Fruit fly (Drosophila melanogaster): ENCODE measurements around the gene Lsp1beta.

The Lsp1beta gene

DNA sequence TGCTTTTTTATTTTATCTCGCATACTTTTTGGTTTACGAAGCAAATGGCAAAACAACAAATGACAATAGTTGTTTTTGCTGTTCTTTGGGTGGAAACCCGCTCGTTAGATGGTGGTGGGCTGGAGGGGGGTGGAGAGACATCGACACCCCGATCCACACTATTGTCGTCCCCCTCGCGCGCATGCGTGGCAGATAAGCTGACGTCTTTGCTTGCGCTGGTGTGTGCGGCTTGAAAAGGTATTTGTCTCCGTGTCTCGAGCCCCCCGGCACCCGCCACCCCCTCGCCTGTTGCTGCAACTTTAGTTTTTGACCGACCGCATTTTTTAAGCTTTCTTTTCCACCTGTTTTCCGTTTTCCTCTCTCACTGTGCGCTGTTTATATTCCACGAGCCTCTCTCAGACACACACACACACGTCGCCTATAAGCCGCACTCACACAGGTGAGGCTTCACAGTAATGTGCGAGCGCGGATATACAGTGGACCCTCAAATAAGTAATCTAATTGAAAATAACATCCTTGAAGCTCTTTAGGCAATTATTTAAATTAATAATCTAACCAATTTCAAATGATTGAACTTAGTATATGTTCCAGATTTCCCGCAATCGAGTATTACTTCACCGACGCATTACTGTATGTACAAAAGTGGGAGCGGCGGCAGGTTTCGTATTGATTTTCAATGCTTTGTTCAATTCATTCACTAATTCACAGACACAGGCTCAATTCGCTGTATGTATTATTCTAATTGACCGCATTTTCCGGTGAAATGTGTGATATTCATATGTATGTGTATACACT is 31.2 kb upstream of the Lsp1beta start (continued):
- TF ChIP-seq CG18011 (GFP tag; optimal IDR thresholded peaks at IDR 0.05) (peak; percentile 73), tup (GFP tag; optimal IDR thresholded peaks at IDR 0.05) (peak; percentile 85), peb (GFP tag; IDR thresholded peaks at IDR 0.05) (peak; percentile 91), Mad (GFP tag; optimal IDR thresholded peaks at IDR 0.05) (peak; percentile 85), CG9932 (GFP tag; IDR thresholded peaks at IDR 0.05) (peak; percentile 97), CG6689 (GFP tag; IDR thresholded peaks at IDR 0.05) (peak; percentile 93), bigmax (GFP tag; optimal IDR thresholded peaks at IDR 0.05) (peak; percentile 26), CkIIα-i1 (GFP tag; IDR thresholded peaks at IDR 0.05) (peak; percentile 31; the same call in 1 of the 2 replicates), knrl (GFP tag; IDR thresholded peaks at IDR 0.05; ENCODE audit: partially characterized antibody) (peak; percentile 46; the same call in 1 of the 3 replicates), CG2889 (GFP tag; IDR thresholded peaks at IDR 0.05) (peak; percentile 91), fu2 (GFP tag; optimal IDR thresholded peaks at IDR 0.05) (peak; percentile 71), dan (GFP tag; IDR thresholded peaks at IDR 0.05) (peak; percentile 66; the same call in 1 of the 2 replicates), Dip2 (GFP tag; IDR thresholded peaks at IDR 0.05) (peak; percentile 47; the same call in 1 of the 2 replicates), CG4730 (GFP tag; IDR thresholded peaks at IDR 0.05) (peak; percentile 93), CG10147 (GFP tag; optimal IDR thresholded peaks at IDR 0.05) (peak; percentile 90), Hmx (GFP tag; optimal IDR thresholded peaks at IDR 0.05) (peak; percentile 87), CG10267 (tag; optimal IDR thresholded peaks at IDR 0.05) (peak; percentile 82), Oaz (GFP tag; IDR thresholded peaks at IDR 0.05) (peak; percentile 93), onecut (GFP tag; IDR thresholded peaks at IDR 0.05) (peak; percentile 94), CG32532 (GFP tag; IDR thresholded peaks at IDR 0.05) (peak; percentile 97), aop (GFP tag; IDR thresholded peaks at IDR 0.05) (peak; percentile 63; the same call in 1 of the 2 replicates), gt (GFP tag; IDR thresholded peaks at IDR 0.05) (peak; percentile 68; the same call in 1 of the 2 replicates), CG15011 (GFP tag; optimal IDR thresholded peaks at IDR 0.05) (peak; percentile 81), org-1 (GFP tag; optimal IDR thresholded peaks at IDR 0.05) (peak; percentile 89), unc-4 (GFP tag; IDR thresholded peaks at IDR 0.05; ENCODE audit: partially characterized antibody) (no peak), Hand (GFP tag; optimal IDR thresholded peaks at IDR 0.05) (peak; percentile 77), Atf3 (GFP tag; optimal IDR thresholded peaks at IDR 0.05) (peak; percentile 72), CG2120 (GFP tag; optimal IDR thresholded peaks at IDR 0.05) (peak; percentile 96), CG42726 (GFP tag; IDR thresholded peaks at IDR 0.05; ENCODE audit: partially characterized antibody) (peak; percentile 39; the same call in 1 of the 2 replicates), zen (tag; optimal IDR thresholded peaks at IDR 0.05) (peak; percentile 89), CG10565 (GFP tag; optimal IDR thresholded peaks at IDR 0.05) (peak; percentile 51), da (GFP tag; optimal IDR thresholded peaks at IDR 0.05) (no peak), usp (GFP tag; optimal IDR thresholded peaks at IDR 0.05) (no peak), CG10274 (GFP tag; optimal IDR thresholded peaks at IDR 0.05) (peak; percentile 72), CG2712 (tag; optimal IDR thresholded peaks at IDR 0.05) (peak; percentile 90), CG4854 (GFP tag; optimal IDR thresholded peaks at IDR 0.05) (peak; percentile 90), H2.0 (GFP tag; IDR thresholded peaks at IDR 0.05) (peak; percentile 95), wdn (GFP tag; IDR thresholded peaks at IDR 0.05) (peak; percentile 91), ken (GFP tag; IDR thresholded peaks at IDR 0.05) (peak; percentile 94), Elba2 (GFP tag; optimal IDR thresholded peaks at IDR 0.05) (peak; percentile 91), CG13296 (GFP tag; optimal IDR thresholded peaks at IDR 0.05) (peak; percentile 93), crc (GFP tag; optimal IDR thresholded peaks at IDR 0.05) (peak; percentile 74), CG3163 (GFP tag; optimal IDR thresholded peaks at IDR 0.05) (peak; percentile 73), az2 (GFP tag; optimal IDR thresholded peaks at IDR 0.05) (peak; percentile 92), CG17612 (GFP tag; IDR thresholded peaks at IDR 0.05) (peak; percentile 88), CG2199 (GFP tag; IDR thresholded peaks at IDR 0.05) (peak; percentile 91; the same call in 2 of the 3 replicates), luna (GFP tag; optimal IDR thresholded peaks at IDR 0.05) (peak; percentile 74), Bgb (GFP tag; IDR thresholded peaks at IDR 0.05; ENCODE audit: partially characterized antibody) (peak; percentile 35; the same call in 1 of the 2 replicates), gsb (GFP tag; IDR thresholded peaks at IDR 0.05) (peak; percentile 94)

Measured in whole organism, embryonic.